Fruit fly (Drosophila melanogaster) whole organism, embryonic: ENCODE results near the gene rhea.

Experiments used
- Blimp-1 ChIP-seq: fragments of 200-800 bp; sonication (Bioruptor generic); optimal IDR thresholded peaks from 3 replicates; lab custom pipeline; 2018; ENCODE audit warnings: missing biosample characterization, missing genetic modification characterization, mild to moderate bottlenecking, moderate library complexity, missing genetic modification reagents
- gcm ChIP-seq: fragments of 200-800 bp; sonication (Bioruptor generic); optimal IDR thresholded peaks from 2 replicates; lab custom pipeline; 2019; ENCODE audit warnings: missing biosample characterization, mild to moderate bottlenecking, missing genetic modification characterization, moderate library complexity
- so ChIP-seq: fragments of 200-800 bp; sonication (Bioruptor generic); IDR thresholded peaks from 3 replicates; pipeline ENCODE4 v1.3.6; 2022; ENCODE audit warnings: missing biosample characterization, missing genetic modification characterization

dm6 chr3L:8584086-8584485 is 39.3 kb downstream of the rhea start:
- TF ChIP-seq gcm (GFP tag; lab: Kevin White, UChicago) (no peak), so (GFP tag; lab: Robert Waterston, UW) (no peak), Blimp-1 (GFP tag; lab: Kevin White, UChicago) (peak; percentile 31)
